Fruit fly (Drosophila melanogaster) whole organism, embryonic: ENCODE measurements around the gene fz.
A peak's percentile ranks its signal among the peaks of the same experiment; 100 is the strongest.

Experiments used
- Awh ChIP-seq: fragments of 200-800 bp; sonication (Bioruptor generic); IDR thresholded peaks from 2 replicates; pipeline ENCODE4, ENCODE4 v1.3.6; 2022; ENCODE audit warnings: missing biosample characterization, missing genetic modification characterization
- Bgb ChIP-seq: fragments of 200-800 bp; sonication (Bioruptor generic); IDR thresholded peaks from 2 replicates; pipeline ENCODE4 v1.3.6; 2022; ENCODE audit warnings: missing biosample characterization, missing genetic modification characterization; ENCODE audit not compliant: partially characterized antibody
- CG10366 ChIP-seq: fragments of 200-800 bp; sonication (Bioruptor generic); IDR thresholded peaks from 2 replicates; pipeline ENCODE4 v1.3.6; 2022; ENCODE audit warnings: missing biosample characterization, missing genetic modification characterization
- CG11504 ChIP-seq: fragments of 200-800 bp; sonication (Bioruptor generic); optimal IDR thresholded peaks from 3 replicates; lab custom pipeline; 2019; ENCODE audit warnings: missing biosample characterization, mild to moderate bottlenecking, missing genetic modification characterization, moderate library complexity
- CG15269 ChIP-seq: fragments of 200-800 bp; sonication (Bioruptor generic); optimal IDR thresholded peaks from 2 replicates; lab custom pipeline; 2018; ENCODE audit warnings: missing biosample characterization, mild to moderate bottlenecking, missing genetic modification characterization, moderate library complexity
- CG15601 ChIP-seq: fragments of 200-800 bp; sonication (Bioruptor generic); optimal IDR thresholded peaks from 3 replicates; lab custom pipeline; 2019; ENCODE audit warnings: missing biosample characterization, mild to moderate bottlenecking, missing genetic modification characterization, moderate library complexity
- CG17612 ChIP-seq: fragments of 200-800 bp; sonication (Bioruptor generic); IDR thresholded peaks from 2 replicates; pipeline ENCODE4 v1.3.6; 2022; ENCODE audit warnings: missing biosample characterization, missing genetic modification characterization
- CG1792 ChIP-seq: fragments of 200-800 bp; sonication (Bioruptor generic); optimal IDR thresholded peaks from 2 replicates; lab custom pipeline; 2016; ENCODE audit warnings: missing biosample characterization, missing genetic modification characterization
- CG2875 ChIP-seq: fragments of 200-800 bp; sonication (Bioruptor generic); optimal IDR thresholded peaks from 2 replicates; lab custom pipeline; 2017; ENCODE audit warnings: missing biosample characterization, mild to moderate bottlenecking, missing genetic modification characterization, missing genetic modification reagents
- CG3163 ChIP-seq: fragments of 200-800 bp; sonication (Bioruptor generic); optimal IDR thresholded peaks from 3 replicates; lab custom pipeline; 2016; ENCODE audit warnings: missing biosample characterization, missing genetic modification characterization
- CG32767 ChIP-seq: fragments of 200-800 bp; sonication (Bioruptor generic); IDR thresholded peaks from 2 replicates; pipeline ENCODE4 v1.3.6; 2022; ENCODE audit warnings: missing biosample characterization, missing genetic modification characterization
- CG3847 ChIP-seq: fragments of 200-800 bp; sonication (Bioruptor generic); IDR thresholded peaks from 2 replicates; pipeline ENCODE4 v1.3.6; 2022; ENCODE audit warnings: missing biosample characterization, missing genetic modification characterization
- CG43689 ChIP-seq: fragments of 200-800 bp; sonication (Bioruptor generic); IDR thresholded peaks from 2 replicates; pipeline ENCODE4 v1.3.6; 2022; ENCODE audit warnings: missing biosample characterization, missing genetic modification characterization
- CG4707 ChIP-seq: fragments of 200-800 bp; sonication (Bioruptor generic); optimal IDR thresholded peaks from 2 replicates; lab custom pipeline; 2018; ENCODE audit warnings: missing biosample characterization, mild to moderate bottlenecking, missing genetic modification characterization, moderate library complexity
- CG6765 ChIP-seq: fragments of 200-800 bp; sonication (Bioruptor generic); optimal IDR thresholded peaks from 3 replicates; lab custom pipeline; 2017; ENCODE audit warnings: missing biosample characterization, mild to moderate bottlenecking, missing genetic modification characterization
- CG8388 ChIP-seq: fragments of 200-800 bp; sonication (Bioruptor generic); optimal IDR thresholded peaks from 2 replicates; lab custom pipeline; 2019; ENCODE audit warnings: missing biosample characterization, mild to moderate bottlenecking, missing genetic modification characterization, moderate library complexity
- CG9437 ChIP-seq: fragments of 200-800 bp; sonication (Bioruptor generic); optimal IDR thresholded peaks from 2 replicates; lab custom pipeline; 2018; ENCODE audit warnings: missing biosample characterization, mild to moderate bottlenecking, missing genetic modification characterization
- CrebB ChIP-seq: fragments of 200-800 bp; sonication (Bioruptor generic); optimal IDR thresholded peaks from 3 replicates; lab custom pipeline; 2018; ENCODE audit warnings: missing biosample characterization, mild to moderate bottlenecking, missing genetic modification characterization
- ERR ChIP-seq: fragments of 200-800 bp; sonication (Bioruptor generic); optimal IDR thresholded peaks from 2 replicates; lab custom pipeline; 2016; ENCODE audit warnings: missing biosample characterization, missing genetic modification characterization
- Hmx ChIP-seq: fragments of 200-800 bp; sonication (Bioruptor generic); optimal IDR thresholded peaks from 2 replicates; lab custom pipeline; 2016; ENCODE audit warnings: missing biosample characterization, missing genetic modification characterization
- Hr78 ChIP-seq, 2 experiments: fragments of 200-800 bp in 1 of 2; fragments of >200 bp in 1 of 2; sonication (Bioruptor generic) in 1 of 2; optimal IDR thresholded peaks; 2 replicates each; lab custom pipeline; 2017 to 2019; ENCODE audit warnings: missing biosample characterization in 2 of 2, missing genetic modification characterization in 2 of 2, mild to moderate bottlenecking in 1 of 2, moderate library complexity in 1 of 2
- Hsf ChIP-seq: fragments of 200-800 bp; sonication (Bioruptor generic); optimal IDR thresholded peaks from 3 replicates; lab custom pipeline; 2016; ENCODE audit warnings: missing biosample characterization, missing genetic modification characterization
- Jarid2 ChIP-seq: fragments of 200-800 bp; sonication (Bioruptor generic); optimal IDR thresholded peaks from 3 replicates; lab custom pipeline; 2017; ENCODE audit warnings: mild to moderate bottlenecking, missing biosample characterization, missing genetic modification reagents, missing genetic modification characterization
- Lpt ChIP-seq: fragments of >200 bp; optimal IDR thresholded peaks from 2 replicates; lab custom pipeline; 2018; ENCODE audit warnings: missing biosample characterization, missing genetic modification characterization
- Pdp1 ChIP-seq, 2 experiments: fragments of 200-800 bp; sonication (Bioruptor generic); optimal IDR thresholded peaks; 3 replicates each; lab custom pipeline; 2016; ENCODE audit warnings: missing biosample characterization in 2 of 2, missing genetic modification characterization in 2 of 2, mild to moderate bottlenecking in 1 of 2, moderate library complexity in 1 of 2
- Rfx ChIP-seq: fragments of 200-800 bp; sonication (Bioruptor generic); IDR thresholded peaks from 2 replicates; pipeline ENCODE4 v1.3.6; 2022; ENCODE audit warnings: missing biosample characterization, missing genetic modification characterization
- Sry-δ ChIP-seq: fragments of 200-800 bp; sonication (Bioruptor generic); optimal IDR thresholded peaks from 2 replicates; lab custom pipeline; 2016; ENCODE audit warnings: missing biosample characterization, missing genetic modification characterization
- TFAM ChIP-seq: fragments of 200-800 bp; sonication (Bioruptor generic); optimal IDR thresholded peaks from 2 replicates; lab custom pipeline; 2017; ENCODE audit warnings: missing biosample characterization, missing genetic modification characterization, inconsistent platforms
- ac ChIP-seq: fragments of 200-800 bp; sonication (Bioruptor generic); optimal IDR thresholded peaks from 3 replicates; lab custom pipeline; 2017; ENCODE audit warnings: missing biosample characterization, mild to moderate bottlenecking, missing genetic modification characterization
- amos ChIP-seq: fragments of 200-800 bp; sonication (Bioruptor generic); IDR thresholded peaks from 2 replicates; pipeline ENCODE4 v1.3.6; 2022; ENCODE audit warnings: missing biosample characterization, missing genetic modification characterization; ENCODE audit not compliant: partially characterized antibody
- bcd ChIP-seq: fragments of 200-800 bp; sonication (Bioruptor generic); optimal IDR thresholded peaks from 2 replicates; lab custom pipeline; 2017; ENCODE audit warnings: missing biosample characterization, mild to moderate bottlenecking, missing genetic modification characterization
- caup ChIP-seq: fragments of 200-800 bp; sonication (Bioruptor generic); optimal IDR thresholded peaks from 3 replicates; lab custom pipeline; 2017; ENCODE audit warnings: missing biosample characterization, mild to moderate bottlenecking, missing genetic modification characterization, moderate library complexity; ENCODE audit not compliant: severe bottlenecking
- chif ChIP-seq, 2 experiments: fragments of 200-800 bp; sonication (Bioruptor generic); optimal IDR thresholded peaks; 3 replicates each; lab custom pipeline; 2016; ENCODE audit warnings: missing biosample characterization in 2 of 2, missing genetic modification characterization in 2 of 2
- dmrt99B ChIP-seq: fragments of 200-800 bp; sonication (Bioruptor generic); optimal IDR thresholded peaks from 2 replicates; lab custom pipeline; 2018; ENCODE audit warnings: missing biosample characterization, mild to moderate bottlenecking, missing genetic modification characterization, moderate library complexity
- dysf ChIP-seq: fragments of 200-800 bp; sonication (Bioruptor generic); IDR thresholded peaks from 3 replicates; pipeline ENCODE4 v1.3.6; 2022; ENCODE audit warnings: missing biosample characterization, missing genetic modification characterization
- ems ChIP-seq: fragments of 200-800 bp; sonication (Bioruptor generic); optimal IDR thresholded peaks from 3 replicates; lab custom pipeline; 2016; ENCODE audit warnings: missing biosample characterization, missing genetic modification characterization
- exex ChIP-seq: fragments of 200-800 bp; sonication (Bioruptor generic); optimal IDR thresholded peaks from 4 replicates; lab custom pipeline; 2018; ENCODE audit warnings: missing biosample characterization, mild to moderate bottlenecking, missing genetic modification characterization, moderate library complexity
- gro ChIP-seq: fragments of 200-800 bp; sonication (Bioruptor generic); optimal IDR thresholded peaks from 2 replicates; lab custom pipeline; 2016; ENCODE audit warnings: missing biosample characterization, missing genetic modification characterization
- peb ChIP-seq: fragments of 200-800 bp; sonication (Bioruptor generic); IDR thresholded peaks from 2 replicates; pipeline ENCODE4 v1.3.6; 2022; ENCODE audit warnings: missing biosample characterization, missing genetic modification characterization
- rib ChIP-seq: fragments of 200-800 bp; sonication (Bioruptor generic); IDR thresholded peaks from 2 replicates; pipeline ENCODE4 v1.3.6; 2022; ENCODE audit warnings: missing biosample characterization, missing genetic modification characterization
- run ChIP-seq: fragments of 200-800 bp; sonication (Bioruptor generic); optimal IDR thresholded peaks from 3 replicates; lab custom pipeline; 2018; ENCODE audit warnings: missing biosample characterization, mild to moderate bottlenecking, missing genetic modification characterization
- salm ChIP-seq: fragments of 200-800 bp; sonication (Bioruptor generic); optimal IDR thresholded peaks from 2 replicates; lab custom pipeline; 2018; ENCODE audit warnings: missing biosample characterization, mild to moderate bottlenecking, missing genetic modification characterization
- schlank ChIP-seq: fragments of 200-800 bp; sonication (Bioruptor generic); optimal IDR thresholded peaks from 2 replicates; lab custom pipeline; 2018; ENCODE audit warnings: missing biosample characterization, mild to moderate bottlenecking, missing genetic modification characterization
- sd ChIP-seq: fragments of 200-800 bp; sonication (Bioruptor generic); optimal IDR thresholded peaks from 3 replicates; lab custom pipeline; 2018; ENCODE audit warnings: missing biosample characterization, mild to moderate bottlenecking, missing genetic modification characterization, moderate library complexity
- slbo ChIP-seq: fragments of 200-800 bp; sonication (Bioruptor generic); IDR thresholded peaks from 2 replicates; pipeline ENCODE4 v1.3.6; 2022; ENCODE audit warnings: missing biosample characterization, missing genetic modification characterization
- tin ChIP-seq: fragments of 200-800 bp; sonication (Bioruptor generic); optimal IDR thresholded peaks from 3 replicates; lab custom pipeline; 2016; ENCODE audit warnings: missing biosample characterization, missing genetic modification characterization
- trem ChIP-seq: fragments of 200-800 bp; optimal IDR thresholded peaks from 3 replicates; lab custom pipeline; 2019; ENCODE audit warnings: missing biosample characterization, mild to moderate bottlenecking, missing genetic modification characterization, moderate library complexity
- usp ChIP-seq: fragments of >200 bp; optimal IDR thresholded peaks from 2 replicates; lab custom pipeline; 2017; ENCODE audit warnings: missing biosample characterization, missing genetic modification characterization
- wek ChIP-seq: fragments of 200-800 bp; sonication (Bioruptor generic); optimal IDR thresholded peaks from 3 replicates; lab custom pipeline; 2018; ENCODE audit warnings: missing biosample characterization, mild to moderate bottlenecking, missing genetic modification characterization, moderate library complexity
- z ChIP-seq: fragments of 200-800 bp; sonication (Bioruptor generic); IDR thresholded peaks from 3 replicates; pipeline ENCODE4 v1.3.6; 2022; ENCODE audit warnings: missing biosample characterization, missing genetic modification characterization
- zen2 ChIP-seq: fragments of 200-800 bp; sonication (Bioruptor generic); IDR thresholded peaks from 3 replicates; pipeline ENCODE4 v1.3.6; 2022; ENCODE audit warnings: missing biosample characterization, missing genetic modification characterization; ENCODE audit not compliant: partially characterized antibody

fz gene

dm6 chr3L:14325285-14325684 is 51.1 kb downstream of the fz start (continued):
- TF ChIP-seq CG8388: peak; percentile 64
- no peak for TF ChIP-seq ERR (GFP tag; lab: Kevin White, UChicago)
- TF ChIP-seq sd: no peak
- TF ChIP-seq chif (GFP tag; optimal IDR thresholded peaks at IDR 0.05; lab: Kevin White, UChicago): no peak
- peak; percentile 69 for TF ChIP-seq CG15601 (tag; lab: Kevin White, UChicago)
- no peak for TF ChIP-seq CG32767 (GFP tag; lab: Robert Waterston, UW)
- TF ChIP-seq CG11504 (tag; lab: Kevin White, UChicago): peak; percentile 80
- no peak for TF ChIP-seq CG43689 (GFP tag; lab: Robert Waterston, UW)
- no peak for TF ChIP-seq Lpt (GFP tag; lab: Kevin White, UChicago)
- peak; percentile 72 for TF ChIP-seq dmrt99B (tag; lab: Kevin White, UChicago)
- peak; percentile 51 for TF ChIP-seq CG9437
- no peak for TF ChIP-seq Awh (GFP tag; lab: Robert Waterston, UW)
- peak; percentile 34 for TF ChIP-seq run (tag; lab: Kevin White, UChicago)
- TF ChIP-seq exex (tag; lab: Kevin White, UChicago): no peak
- no peak for TF ChIP-seq z (GFP tag; lab: Robert Waterston, UW)
- TF ChIP-seq CG4707 (GFP tag; lab: Kevin White, UChicago): peak; percentile 23
- no peak for TF ChIP-seq gro (GFP tag; lab: Kevin White, UChicago)
- no peak for TF ChIP-seq amos (GFP tag; lab: Robert Waterston, UW)
- peak; percentile 50 for TF ChIP-seq tin (GFP tag; lab: Kevin White, UChicago)
- no peak for TF ChIP-seq usp (GFP tag; lab: Kevin White, UChicago)
- peak; percentile 57 for TF ChIP-seq bcd (GFP tag; lab: Kevin White, UChicago)
- no peak for TF ChIP-seq salm (tag; lab: Kevin White, UChicago)
- TF ChIP-seq Hmx (GFP tag; lab: Kevin White, UChicago): no peak
- TF ChIP-seq Hr78 (GFP tag; optimal IDR thresholded peaks at IDR 0.05; lab: Kevin White, UChicago): no peak
- TF ChIP-seq ac (GFP tag; lab: Kevin White, UChicago): no peak
- TF ChIP-seq TFAM: no peak
- no peak for TF ChIP-seq zen2
- TF ChIP-seq CG6765 (GFP tag; lab: Kevin White, UChicago): no peak
- no peak for TF ChIP-seq peb (GFP tag; lab: Robert Waterston, UW)
- peak; percentile 54 for TF ChIP-seq trem
- no peak for TF ChIP-seq CG17612 (GFP tag; lab: Robert Waterston, UW)
- TF ChIP-seq Bgb (GFP tag; lab: Robert Waterston, UW): no peak
- no peak for TF ChIP-seq CG3163
- no peak for TF ChIP-seq CrebB (tag; lab: Kevin White, UChicago)
- TF ChIP-seq dysf: peak; percentile 47; the same call in 2 of the 3 replicates
- peak; percentile 40 for TF ChIP-seq CG10366 (GFP tag; lab: Robert Waterston, UW)
- no peak for TF ChIP-seq Rfx
- peak; percentile 14 for TF ChIP-seq caup (GFP tag; lab: Kevin White, UChicago)
- peak; percentile 17 for TF ChIP-seq Jarid2 (GFP tag; lab: Kevin White, UChicago)
- TF ChIP-seq rib (GFP tag; lab: Robert Waterston, UW): no peak
- TF ChIP-seq slbo (GFP tag; lab: Robert Waterston, UW): no peak
- peak in 1 of 2 experiments; percentile 14 for TF ChIP-seq Pdp1 (GFP tag; optimal IDR thresholded peaks at IDR 0.05; lab: Kevin White, UChicago)
- no peak for TF ChIP-seq wek (GFP tag; lab: Kevin White, UChicago)
- TF ChIP-seq CG15269 (tag; lab: Kevin White, UChicago): peak; percentile 64
- no peak for TF ChIP-seq CG1792 (GFP tag; lab: Kevin White, UChicago)
- no peak for TF ChIP-seq Hsf (GFP tag; lab: Kevin White, UChicago)
- TF ChIP-seq schlank: no peak
- no peak for TF ChIP-seq CG3847
- TF ChIP-seq CG2875 (GFP tag; lab: Kevin White, UChicago): peak; percentile 39
- TF ChIP-seq ems (GFP tag; lab: Kevin White, UChicago): no peak
- no peak for TF ChIP-seq Sry-δ (GFP tag; lab: Kevin White, UChicago)
